Fruit fly (Drosophila melanogaster) ovary, adult (tissue): ENCODE results near the gene CG8142.

Experiments used
- CG17801 ChIP-seq: fragments of 200-800 bp; optimal IDR thresholded peaks from 2 replicates; lab custom pipeline; 2019; ENCODE audit warnings: missing biosample characterization, mild to moderate bottlenecking, missing genetic modification characterization, moderate library complexity; ENCODE audit not compliant: partially characterized antibody

The CG8142 gene

DNA sequence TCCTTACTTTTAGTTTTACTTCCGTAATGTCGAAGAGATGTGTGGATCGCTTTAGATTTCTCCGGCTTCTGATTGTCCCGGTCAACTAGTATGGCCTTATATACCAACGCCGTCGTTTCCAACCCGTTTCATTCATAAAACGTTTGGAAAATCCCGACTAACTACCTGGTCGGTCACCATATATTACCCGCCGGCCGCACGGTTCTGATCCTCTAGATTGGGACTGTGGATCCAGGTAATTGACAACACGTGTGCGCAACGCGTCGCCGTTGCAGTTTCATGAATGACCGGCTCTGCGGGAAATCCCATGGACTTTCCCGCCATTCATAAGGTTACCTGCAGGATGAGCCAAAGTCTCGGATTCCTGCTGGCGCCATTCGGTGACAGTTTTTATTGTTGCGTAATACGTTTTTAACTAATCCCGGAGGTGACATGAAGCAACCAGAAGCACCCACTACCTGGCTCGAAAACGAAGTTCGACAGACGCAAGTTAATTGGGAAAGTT, 24.8 kb downstream of the CG8142 start, which contains the start of gene CG12986:
Gene CG12986 (minus strand): TSS at position 51 of the 505 bp plus-strand sequence.
- TF ChIP-seq CG17801 (GFP tag; lab: Kevin White, UChicago): no peak

DNA sequence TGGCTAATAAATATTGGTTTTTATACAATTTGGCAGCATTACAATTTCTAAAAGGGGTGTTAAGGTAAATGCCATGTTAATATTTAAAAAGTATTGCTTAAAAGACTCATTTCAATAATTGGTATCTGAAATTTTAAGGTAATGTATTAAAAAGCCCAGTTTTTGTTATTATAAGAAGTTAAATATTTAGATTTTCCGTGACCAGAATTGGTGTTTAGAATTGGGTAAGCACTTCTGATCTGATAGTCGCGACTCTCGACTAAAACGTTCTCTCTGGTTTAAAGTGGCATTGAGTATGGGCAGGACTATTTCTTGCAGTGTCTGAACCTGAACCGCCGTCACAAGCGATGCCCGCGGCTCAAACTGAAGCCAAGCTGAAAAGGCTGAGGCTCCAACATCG, 28.1 kb downstream of the CG8142 start:
- no peak for TF ChIP-seq CG17801 (GFP tag; lab: Kevin White, UChicago)

DNA sequence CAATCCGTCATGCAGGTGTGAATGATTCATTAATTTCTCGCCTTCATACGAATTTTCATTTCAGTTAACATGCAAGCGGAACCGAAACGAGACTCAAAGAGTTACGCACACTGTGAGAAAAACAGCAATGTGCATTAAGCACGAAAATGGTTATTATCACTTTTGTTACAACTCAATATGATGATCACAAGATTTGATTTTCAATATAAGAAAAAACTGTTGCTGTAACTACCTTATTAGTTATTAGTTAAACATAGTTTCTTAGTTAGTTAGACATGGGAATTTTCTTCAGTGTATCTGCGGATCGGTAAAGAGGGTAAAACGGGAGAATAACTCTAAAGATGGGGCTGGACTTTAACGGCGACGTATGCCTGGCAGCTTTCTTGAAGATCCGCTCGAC, 29.7 kb downstream of the CG8142 start:
- no peak for TF ChIP-seq CG17801 (GFP tag; lab: Kevin White, UChicago)

dm6 chrX:17812193-17812592, 32.3 kb downstream of the CG8142 start:
- no peak for TF ChIP-seq CG17801 (GFP tag; lab: Kevin White, UChicago)

- no peak for TF ChIP-seq CG17801 (GFP tag; lab: Kevin White, UChicago)
Observed at dm6 chrX:17806973-17807372, 37.5 kb downstream of the CG8142 start.

DNA sequence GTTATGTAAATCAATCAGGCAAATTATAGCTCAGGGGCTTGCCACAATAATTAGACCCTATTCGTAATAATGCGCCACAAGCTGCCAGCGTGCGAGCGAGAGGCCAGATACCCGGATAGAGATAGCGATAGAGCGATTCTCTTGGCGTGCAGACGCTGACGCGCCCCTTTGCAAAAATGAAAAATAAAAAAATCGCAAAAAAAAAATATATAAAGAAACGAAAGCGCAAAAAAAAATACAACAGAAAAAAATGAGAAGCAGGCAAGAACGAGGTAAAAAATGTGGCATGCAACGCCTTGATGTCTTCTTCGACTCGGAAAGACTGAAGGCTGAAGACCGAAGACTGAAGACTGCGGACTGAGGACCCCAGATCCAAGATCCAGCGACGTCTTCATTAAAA, 38.2 kb downstream of the CG8142 start:
- no peak for TF ChIP-seq CG17801 (GFP tag; lab: Kevin White, UChicago)

DNA sequence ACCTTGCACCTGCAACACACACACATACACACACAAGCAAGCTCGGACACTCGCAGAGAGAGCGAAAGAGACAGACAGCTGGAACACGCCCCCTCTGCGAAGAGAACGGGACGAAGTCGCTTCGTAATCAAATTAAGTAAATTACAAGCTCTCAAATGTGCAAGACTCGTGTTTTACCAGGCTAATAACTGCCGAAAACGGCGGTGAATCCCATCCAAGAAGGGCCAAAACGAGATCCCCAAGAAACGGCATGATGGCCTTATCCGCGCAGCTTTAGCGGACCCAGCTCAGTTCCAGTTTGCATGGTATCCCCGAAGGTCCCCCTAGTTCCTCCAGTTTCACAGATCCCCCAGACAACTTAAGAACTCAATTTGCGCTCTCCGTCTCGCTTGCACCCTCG, 40.5 kb downstream of the CG8142 start:
- TF ChIP-seq CG17801 (GFP tag; lab: Kevin White, UChicago): no peak

dm6 chrX:17802353-17803121, 42.0 kb downstream of the CG8142 start:
- no peak for TF ChIP-seq CG17801 (GFP tag; lab: Kevin White, UChicago)

dm6 chrX:17799803-17800151, 44.7 kb downstream of the CG8142 start:
- no peak for TF ChIP-seq CG17801 (GFP tag; lab: Kevin White, UChicago)

DNA sequence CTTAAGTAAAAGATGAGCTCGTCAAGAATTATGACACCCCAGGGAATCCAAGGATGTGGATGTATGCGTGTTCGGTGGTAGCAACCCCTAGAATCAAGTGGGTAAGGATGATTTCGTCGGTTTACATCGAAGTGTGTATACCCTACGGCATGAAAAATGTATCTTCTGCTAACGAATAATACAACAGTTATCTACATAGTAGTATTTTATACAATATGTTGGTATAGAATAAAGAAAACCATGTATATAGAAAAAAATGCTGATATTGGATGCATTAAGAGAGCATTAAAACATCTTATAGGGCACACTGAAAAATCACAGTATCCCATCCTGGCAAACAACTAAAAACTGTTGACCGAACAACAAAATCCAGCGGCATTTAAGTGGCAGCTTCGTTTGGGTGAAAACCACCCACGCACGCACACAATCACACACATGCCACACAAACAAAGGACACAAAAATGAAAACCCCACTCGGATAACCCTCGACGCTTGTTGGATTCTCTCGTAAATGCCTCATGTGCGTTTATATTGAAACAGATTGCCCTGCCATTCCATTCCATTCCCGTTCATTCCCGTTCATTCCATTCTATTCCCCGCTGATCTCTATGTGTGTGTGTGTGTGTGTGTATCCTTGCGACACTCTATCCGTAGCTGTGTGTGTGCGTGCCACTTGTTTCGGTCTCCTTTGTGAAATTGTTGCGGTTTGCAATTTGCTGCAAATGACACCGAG, 45.3 kb downstream of the CG8142 start:
- no peak for TF ChIP-seq CG17801 (GFP tag; lab: Kevin White, UChicago)
